Worm (Caenorhabditis elegans): ENCODE data around the gene Y70C5A.4.

Y70C5A.4 gene

ce11 chrV:16617462-16617861 is at the start of gene Y70C5A.4:
Gene Y70C5A.4, plus strand, starts transcription at chrV:16617762.
- TF ChIP-seq unc-62 (GFP tag; optimal IDR thresholded peaks at IDR 0.05) (no peak), elt-1 (tag; optimal IDR thresholded peaks at IDR 0.05) (no peak), lsy-12 (tag; optimal IDR thresholded peaks at IDR 0.05) (no peak)

ce11 chrV:16568056-16568455 is 49.5 kb upstream of the Y70C5A.4 start:
- no peak for TF ChIP-seq nhr-76 (tag; optimal IDR thresholded peaks at IDR 0.05)
- no peak for TF ChIP-seq nhr-43 (tag; optimal IDR thresholded peaks at IDR 0.05; ENCODE audit: poor library complexity, severe bottlenecking)
- no peak for TF ChIP-seq ZK546.5 (tag; optimal IDR thresholded peaks at IDR 0.05)
- no peak for TF ChIP-seq daf-12 (tag; optimal IDR thresholded peaks at IDR 0.05)
- TF ChIP-seq R02D3.7 (tag; optimal IDR thresholded peaks at IDR 0.05): no peak
- TF ChIP-seq mml-1 (tag; optimal IDR thresholded peaks at IDR 0.05): no peak
- no peak for TF ChIP-seq nhr-11 (tag; optimal IDR thresholded peaks at IDR 0.05)
- TF ChIP-seq snpc-4 (tag; optimal IDR thresholded peaks at IDR 0.05): no peak
- no peak for TF ChIP-seq nhr-28 (tag; optimal IDR thresholded peaks at IDR 0.05)
- no peak for TF ChIP-seq egl-5 (tag; optimal IDR thresholded peaks at IDR 0.05)
- no peak for TF ChIP-seq pqm-1 (tag; optimal IDR thresholded peaks at IDR 0.05)
- TF ChIP-seq ztf-11 (tag; optimal IDR thresholded peaks at IDR 0.05): no peak
- no peak for TF ChIP-seq ceh-82 (tag; optimal IDR thresholded peaks at IDR 0.05)
- TF ChIP-seq ceh-28 (tag; optimal IDR thresholded peaks at IDR 0.05): no peak
- no peak for TF ChIP-seq nhr-23 (tag; optimal IDR thresholded peaks at IDR 0.05)
- TF ChIP-seq elt-2 (tag; optimal IDR thresholded peaks at IDR 0.05): no peak
- no peak for TF ChIP-seq pha-4 (tag; optimal IDR thresholded peaks at IDR 0.05)
- no peak for TF ChIP-seq nhr-12 (tag; optimal IDR thresholded peaks at IDR 0.05)
- no peak for TF ChIP-seq nhr-67 (tag; optimal IDR thresholded peaks at IDR 0.05)
- no peak for TF ChIP-seq ztf-4 (tag; optimal IDR thresholded peaks at IDR 0.05)

ce11 chrV:16570697-16571096 is 46.9 kb upstream of the Y70C5A.4 start, which contains the start of gene nhr-233:
Gene nhr-233, minus strand, starts transcription at chrV:16570797.
- TF ChIP-seq ceh-16 (tag; optimal IDR thresholded peaks at IDR 0.05) (no peak), jun-1 (tag; optimal IDR thresholded peaks at IDR 0.05) (no peak), hmg-11 (tag; optimal IDR thresholded peaks at IDR 0.05) (no peak), nhr-76 (tag; optimal IDR thresholded peaks at IDR 0.05) (no peak), egl-5 (tag; optimal IDR thresholded peaks at IDR 0.05) (no peak), R02D3.7 (tag; optimal IDR thresholded peaks at IDR 0.05) (no peak), unc-39 (tag; optimal IDR thresholded peaks at IDR 0.05) (no peak), tbx-2 (tag; optimal IDR thresholded peaks at IDR 0.05) (no peak), aly-2 (tag; optimal IDR thresholded peaks at IDR 0.05) (no peak), lin-15B (tag; optimal IDR thresholded peaks at IDR 0.05) (no peak), mml-1 (tag; optimal IDR thresholded peaks at IDR 0.05) (no peak), daf-12 (tag; optimal IDR thresholded peaks at IDR 0.05) (no peak), nhr-25 (tag; optimal IDR thresholded peaks at IDR 0.05) (no peak), egl-27 (tag; optimal IDR thresholded peaks at IDR 0.05) (no peak), nhr-12 (tag; optimal IDR thresholded peaks at IDR 0.05) (no peak), nhr-28 (tag; optimal IDR thresholded peaks at IDR 0.05) (no peak), elt-3 (tag; optimal IDR thresholded peaks at IDR 0.05) (no peak), snpc-4 (tag; optimal IDR thresholded peaks at IDR 0.05) (no peak), ceh-28 (tag; optimal IDR thresholded peaks at IDR 0.05) (no peak)

ce11 chrV:16573168-16573567 is 44.4 kb upstream of the Y70C5A.4 start, which contains the start of gene str-149:
Gene str-149, plus strand, starts transcription at chrV:16573468.
- no peak for TF ChIP-seq nfya-1 (tag; optimal IDR thresholded peaks at IDR 0.05; ENCODE audit: insufficient read depth)
- TF ChIP-seq aly-2 (tag; optimal IDR thresholded peaks at IDR 0.05): no peak
- no peak for TF ChIP-seq elt-3 (tag; optimal IDR thresholded peaks at IDR 0.05)
- no peak for TF ChIP-seq ceh-82 (tag; optimal IDR thresholded peaks at IDR 0.05)
- TF ChIP-seq mml-1 (tag; optimal IDR thresholded peaks at IDR 0.05): no peak
- TF ChIP-seq fos-1 (tag; optimal IDR thresholded peaks at IDR 0.05): no peak
- TF ChIP-seq skn-1 (tag; optimal IDR thresholded peaks at IDR 0.05): no peak
- no peak for TF ChIP-seq egl-5 (tag; optimal IDR thresholded peaks at IDR 0.05)
- TF ChIP-seq tbx-2 (tag; optimal IDR thresholded peaks at IDR 0.05): no peak
- no peak for TF ChIP-seq nhr-12 (tag; optimal IDR thresholded peaks at IDR 0.05)
- TF ChIP-seq nhr-23 (tag; optimal IDR thresholded peaks at IDR 0.05): no peak
- TF ChIP-seq eor-1 (tag; optimal IDR thresholded peaks at IDR 0.05): no peak
- TF ChIP-seq ZK546.5 (tag; optimal IDR thresholded peaks at IDR 0.05): no peak
- no peak for TF ChIP-seq ztf-4 (tag; optimal IDR thresholded peaks at IDR 0.05)

Measured in whole organism, L3 larva.